Fruit fly (Drosophila melanogaster): ENCODE data around the gene CG3568.

The CG3568 gene

DNA sequence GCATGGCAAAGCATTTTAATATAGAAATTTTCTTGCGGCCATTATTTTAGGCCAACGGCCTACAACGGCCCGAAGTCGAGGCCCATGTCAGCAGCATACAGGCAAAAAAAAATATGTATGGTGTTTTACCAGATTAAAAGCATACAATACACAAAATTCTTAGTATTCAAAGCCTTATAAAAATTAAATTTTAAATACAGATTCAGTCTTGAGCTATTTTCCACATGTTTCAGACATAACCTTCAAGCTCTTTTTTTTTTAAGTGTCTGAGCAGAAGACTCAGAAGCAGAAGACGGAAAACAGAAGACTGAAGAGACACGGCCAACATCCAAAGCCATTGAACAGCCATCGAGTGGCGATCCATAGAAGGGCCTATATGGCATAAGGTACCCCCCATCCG is 39.3 kb downstream of the CG3568 start (continued):
- peak; percentile 66 for TF ChIP-seq ara (GFP tag; IDR thresholded peaks at IDR 0.05)
- no peak for TF ChIP-seq B-H2 (GFP tag; optimal IDR thresholded peaks at IDR 0.05)
- TF ChIP-seq stwl (tag; optimal IDR thresholded peaks at IDR 0.05), result no peak
- no peak for TF ChIP-seq GATAe (GFP tag; conservative IDR thresholded peaks at IDR 0.05)
- no peak for TF ChIP-seq Sry-δ (GFP tag; optimal IDR thresholded peaks at IDR 0.05)
- TF ChIP-seq CG6689 (GFP tag; IDR thresholded peaks at IDR 0.05), result peak; percentile 49
- TF ChIP-seq D (optimal IDR thresholded peaks at IDR 0.05), result no peak
- peak; percentile 55 for TF ChIP-seq D (GFP tag; optimal IDR thresholded peaks at IDR 0.05)
- TF ChIP-seq Abd-B (GFP tag; optimal IDR thresholded peaks at IDR 0.05), result peak; percentile 17

DNA sequence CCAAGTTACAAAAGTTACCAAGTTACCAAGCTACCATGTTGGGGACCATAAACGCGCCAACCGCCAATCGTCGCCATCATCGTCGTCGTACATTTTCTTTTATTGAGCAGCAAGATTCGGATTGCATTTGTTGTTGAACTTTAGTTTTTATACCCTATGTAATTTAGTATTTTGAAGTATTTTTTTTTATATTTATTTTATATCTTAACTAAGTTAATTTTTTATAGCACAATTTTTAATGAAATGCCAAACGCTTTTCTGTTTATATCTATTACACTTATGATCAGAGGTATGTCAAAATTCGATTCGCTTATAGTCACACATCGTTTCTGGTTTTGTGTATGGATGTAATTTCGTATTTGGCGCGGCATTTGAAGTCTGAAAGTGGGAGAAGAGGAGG is 40.0 kb downstream of the CG3568 start:
- TF ChIP-seq phol (tag; optimal IDR thresholded peaks at IDR 0.05) (peak; percentile 8), gem (tag; optimal IDR thresholded peaks at IDR 0.05) (peak; percentile 35), CG17912 (GFP tag; optimal IDR thresholded peaks at IDR 0.05) (no peak), CG7839 (tag; optimal IDR thresholded peaks at IDR 0.05) (peak; percentile 10), run (tag; optimal IDR thresholded peaks at IDR 0.05) (no peak), CG2712 (tag; optimal IDR thresholded peaks at IDR 0.05) (peak; percentile 14), HmgZ (tag; optimal IDR thresholded peaks at IDR 0.05) (no peak), Sox102F (GFP tag; optimal IDR thresholded peaks at IDR 0.05) (peak; percentile 39), CG11504 (tag; optimal IDR thresholded peaks at IDR 0.05) (peak; percentile 36), bsh (GFP tag; optimal IDR thresholded peaks at IDR 0.05) (peak in 1 of 2 experiments; percentile 1), Hr51 (GFP tag; optimal IDR thresholded peaks at IDR 0.05) (peak in 1 of 2 experiments; percentile 13), prd (optimal IDR thresholded peaks at IDR 0.05) (no peak), prd (GFP tag; IDR thresholded peaks at IDR 0.05) (0 out of 3 replicates have a peak, but pooled peaks have one; percentile 15), CG31224 (GFP tag; IDR thresholded peaks at IDR 0.05) (no peak), ase (GFP tag; IDR thresholded peaks at IDR 0.05) (no peak), sisA (GFP tag; IDR thresholded peaks at IDR 0.05) (no peak), nmo (GFP tag; optimal IDR thresholded peaks at IDR 0.05) (peak; percentile 18), odd (GFP tag; optimal IDR thresholded peaks at IDR 0.05) (no peak), ci (GFP tag; IDR thresholded peaks at IDR 0.05) (0 out of 3 replicates have a peak, but pooled peaks have one; percentile 24), row (GFP tag; IDR thresholded peaks at IDR 0.05) (0 out of 3 replicates have a peak, but pooled peaks have one; percentile 21)

DNA sequence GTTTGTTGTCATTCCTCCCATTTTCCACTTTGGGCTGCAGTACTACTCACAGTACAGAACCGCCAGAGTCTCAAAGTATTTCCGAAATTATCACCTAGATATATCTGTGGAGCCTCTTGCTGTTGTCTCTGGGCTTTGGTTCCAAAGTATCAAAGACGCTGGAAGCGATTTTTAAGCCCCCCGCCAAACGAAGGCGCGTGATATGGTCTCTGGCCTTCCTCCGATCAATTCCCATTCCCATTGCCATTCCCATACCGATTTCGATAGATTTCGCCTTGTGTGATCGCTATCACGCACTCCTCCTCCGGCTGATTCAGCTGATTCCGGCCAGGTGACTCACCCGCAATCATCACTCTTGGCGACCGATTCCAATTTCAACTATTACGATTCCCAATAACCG is 45.2 kb downstream of the CG3568 start:
- TF ChIP-seq CG4360 (GFP tag; IDR thresholded peaks at IDR 0.05) (no peak), gem (tag; optimal IDR thresholded peaks at IDR 0.05) (no peak), PHDP (tag; optimal IDR thresholded peaks at IDR 0.05) (no peak), exex (tag; optimal IDR thresholded peaks at IDR 0.05) (peak; percentile 2), lab (GFP tag; optimal IDR thresholded peaks at IDR 0.05) (peak; percentile 62), esg (GFP tag; conservative IDR thresholded peaks at IDR 0.05) (no peak), sug (tag; optimal IDR thresholded peaks at IDR 0.05) (peak; percentile 16), bcd (GFP tag; optimal IDR thresholded peaks at IDR 0.05) (no peak), Med (GFP tag) (peak; percentile 48), grn (GFP tag; optimal IDR thresholded peaks at IDR 0.05) (peak; percentile 57), CG1603 (tag; optimal IDR thresholded peaks at IDR 0.05) (no peak), emc (GFP tag; optimal IDR thresholded peaks at IDR 0.05) (no peak), CG1832 (GFP tag; optimal IDR thresholded peaks at IDR 0.05) (no peak), CG16779 (GFP tag; IDR thresholded peaks at IDR 0.05) (no peak)
